Worm (Caenorhabditis elegans) whole organism, mixed stage, embryonic: ENCODE data around the gene Y51H7C.10.

Experiments
- M03D4.4 ChIP-seq: sonication (generic microtip); optimal IDR thresholded peaks from 2 replicates; lab custom pipeline; 2017; ENCODE audit warnings: mild to moderate bottlenecking, missing genetic modification characterization, missing compliant biosample characterization
- bed-3 ChIP-seq: fragments of 200-800 bp; sonication (Bioruptor generic); optimal IDR thresholded peaks from 3 replicates; lab custom pipeline; 2018; ENCODE audit warnings: mild to moderate bottlenecking, missing genetic modification characterization, moderate library complexity, missing compliant biosample characterization
- blmp-1 ChIP-seq: fragments of 150-350 bp; optimal IDR thresholded peaks from 2 replicates; lab custom pipeline; 2014; ENCODE audit warnings: missing biosample characterization, missing genetic modification characterization
- ceh-39 ChIP-seq: fragments of 150-350 bp; optimal IDR thresholded peaks from 2 replicates; lab custom pipeline; 2014; ENCODE audit warnings: missing biosample characterization, missing genetic modification characterization
- ceh-43 ChIP-seq: fragments of 200-800 bp; sonication (Bioruptor generic); optimal IDR thresholded peaks from 2 replicates; lab custom pipeline; 2018; ENCODE audit warnings: mild to moderate bottlenecking, missing genetic modification characterization, moderate library complexity, missing compliant biosample characterization
- ceh-83 ChIP-seq: fragments of 200-800 bp; sonication (Bioruptor generic); optimal IDR thresholded peaks from 2 replicates; lab custom pipeline; 2018; ENCODE audit warnings: mild to moderate bottlenecking, missing genetic modification characterization, missing compliant biosample characterization
- ces-1 ChIP-seq: fragments of 150-350 bp; optimal IDR thresholded peaks from 2 replicates; lab custom pipeline; 2014; ENCODE audit warnings: missing biosample characterization, missing genetic modification reagents, missing genetic modification characterization
- cnd-1 ChIP-seq: fragments of 200-800 bp; sonication (Bioruptor generic); optimal IDR thresholded peaks from 2 replicates; lab custom pipeline; 2018; ENCODE audit warnings: mild to moderate bottlenecking, missing genetic modification characterization, missing compliant biosample characterization
- drap-1 ChIP-seq: fragments of 200-800 bp; sonication (Bioruptor generic); optimal IDR thresholded peaks from 3 replicates; lab custom pipeline; 2018; ENCODE audit warnings: mild to moderate bottlenecking, missing genetic modification characterization, missing compliant biosample characterization
- elt-3 ChIP-seq: fragments of 150-350 bp; optimal IDR thresholded peaks from 2 replicates; lab custom pipeline; 2014; ENCODE audit warnings: missing biosample characterization, missing genetic modification characterization
- flh-1 ChIP-seq: fragments of 200-800 bp; sonication (Bioruptor generic); optimal IDR thresholded peaks from 2 replicates; lab custom pipeline; 2018; ENCODE audit warnings: mild to moderate bottlenecking, missing genetic modification characterization, moderate library complexity, missing compliant biosample characterization
- hlh-1 ChIP-seq: fragments of 150-350 bp; optimal IDR thresholded peaks from 2 replicates; lab custom pipeline; 2014; ENCODE audit warnings: missing biosample characterization, missing genetic modification reagents, missing genetic modification characterization
- lin-13 ChIP-seq: fragments of 150-350 bp; optimal IDR thresholded peaks from 2 replicates; lab custom pipeline; 2014; ENCODE audit warnings: missing biosample characterization, missing genetic modification characterization
- lin-32 ChIP-seq: fragments of 200-800 bp; sonication (Bioruptor generic); optimal IDR thresholded peaks from 2 replicates; lab custom pipeline; 2018; ENCODE audit warnings: mild to moderate bottlenecking, missing genetic modification characterization, missing compliant biosample characterization
- lsy-2 ChIP-seq: fragments of 150-350 bp; optimal IDR thresholded peaks from 2 replicates; lab custom pipeline; 2014; ENCODE audit warnings: missing biosample characterization, missing genetic modification characterization
- mab-5 ChIP-seq: fragments of 150-350 bp; optimal IDR thresholded peaks from 2 replicates; lab custom pipeline; 2014; ENCODE audit warnings: missing biosample characterization, missing genetic modification characterization
- mep-1 ChIP-seq: fragments of 150-350 bp; optimal IDR thresholded peaks from 2 replicates; lab custom pipeline; 2017; ENCODE audit warnings: missing biosample characterization, missing genetic modification reagents, missing genetic modification characterization, inconsistent platforms
- mls-2 ChIP-seq: sonication (generic microtip); optimal IDR thresholded peaks from 2 replicates; lab custom pipeline; 2016; ENCODE audit warnings: mild to moderate bottlenecking, missing genetic modification characterization, moderate library complexity, missing compliant biosample characterization
- nhr-12 ChIP-seq: fragments of 150-350 bp; optimal IDR thresholded peaks from 2 replicates; lab custom pipeline; 2014; ENCODE audit warnings: missing biosample characterization, missing genetic modification characterization
- nhr-2 ChIP-seq: fragments of 150-350 bp; optimal IDR thresholded peaks from 2 replicates; lab custom pipeline; 2014; ENCODE audit warnings: missing biosample characterization, missing genetic modification characterization
- nhr-28 ChIP-seq: fragments of 150-350 bp; optimal IDR thresholded peaks from 2 replicates; lab custom pipeline; 2014; ENCODE audit warnings: missing biosample characterization, missing genetic modification characterization
- pha-4 ChIP-seq: fragments of 150-350 bp; optimal IDR thresholded peaks from 2 replicates; lab custom pipeline; 2018; ENCODE audit warnings: missing biosample characterization, missing genetic modification reagents, missing genetic modification characterization
- sem-2 ChIP-seq: fragments of 200-800 bp; sonication (Bioruptor generic); optimal IDR thresholded peaks from 2 replicates; lab custom pipeline; 2018; ENCODE audit warnings: mild to moderate bottlenecking, missing genetic modification characterization, missing compliant biosample characterization
- snpc-4 ChIP-seq: fragments of 150-350 bp; optimal IDR thresholded peaks from 2 replicates; lab custom pipeline; 2014; ENCODE audit warnings: missing biosample characterization, missing genetic modification characterization
- tbx-8 ChIP-seq: fragments of 200-800 bp; sonication (Bioruptor generic); optimal IDR thresholded peaks from 2 replicates; lab custom pipeline; 2018; ENCODE audit warnings: mild to moderate bottlenecking, missing genetic modification characterization, moderate library complexity, missing compliant biosample characterization
- unc-62 ChIP-seq: fragments of 150-350 bp; optimal IDR thresholded peaks from 2 replicates; lab custom pipeline; 2014; ENCODE audit warnings: missing biosample characterization, missing genetic modification reagents, missing genetic modification characterization
- zip-8 ChIP-seq: fragments of 150-350 bp; optimal IDR thresholded peaks from 2 replicates; lab custom pipeline; 2014; ENCODE audit warnings: missing biosample characterization, missing genetic modification characterization
- ztf-11 ChIP-seq: fragments of 150-350 bp; optimal IDR thresholded peaks from 2 replicates; lab custom pipeline; 2014; ENCODE audit warnings: missing biosample characterization, missing genetic modification characterization

Gene Y51H7C.10

DNA sequence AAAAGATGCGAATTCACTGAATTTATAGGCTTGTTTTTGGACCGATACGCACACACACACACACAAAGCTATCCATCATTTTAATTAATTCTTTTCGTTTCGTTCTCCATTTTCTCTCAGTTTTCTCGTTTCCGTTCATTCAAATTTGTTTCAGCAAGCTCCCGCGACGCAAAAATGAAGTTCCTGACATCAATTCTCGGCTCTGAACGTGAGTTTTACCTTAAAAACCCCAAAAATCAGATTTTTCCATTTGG, 14.7 kb upstream of the Y51H7C.10 start, which contains the start of gene Y51H7C.3:
Gene Y51H7C.3 (plus strand): TSS at position 155 of the 254 bp plus-strand sequence.
- TF ChIP-seq sem-2 (GFP tag; lab: Kevin White, UChicago) (no peak), ztf-11 (tag; lab: Kevin White, UChicago) (no peak)
- TF ChIP-seq, all 35 proteins: peak for 0

DNA sequence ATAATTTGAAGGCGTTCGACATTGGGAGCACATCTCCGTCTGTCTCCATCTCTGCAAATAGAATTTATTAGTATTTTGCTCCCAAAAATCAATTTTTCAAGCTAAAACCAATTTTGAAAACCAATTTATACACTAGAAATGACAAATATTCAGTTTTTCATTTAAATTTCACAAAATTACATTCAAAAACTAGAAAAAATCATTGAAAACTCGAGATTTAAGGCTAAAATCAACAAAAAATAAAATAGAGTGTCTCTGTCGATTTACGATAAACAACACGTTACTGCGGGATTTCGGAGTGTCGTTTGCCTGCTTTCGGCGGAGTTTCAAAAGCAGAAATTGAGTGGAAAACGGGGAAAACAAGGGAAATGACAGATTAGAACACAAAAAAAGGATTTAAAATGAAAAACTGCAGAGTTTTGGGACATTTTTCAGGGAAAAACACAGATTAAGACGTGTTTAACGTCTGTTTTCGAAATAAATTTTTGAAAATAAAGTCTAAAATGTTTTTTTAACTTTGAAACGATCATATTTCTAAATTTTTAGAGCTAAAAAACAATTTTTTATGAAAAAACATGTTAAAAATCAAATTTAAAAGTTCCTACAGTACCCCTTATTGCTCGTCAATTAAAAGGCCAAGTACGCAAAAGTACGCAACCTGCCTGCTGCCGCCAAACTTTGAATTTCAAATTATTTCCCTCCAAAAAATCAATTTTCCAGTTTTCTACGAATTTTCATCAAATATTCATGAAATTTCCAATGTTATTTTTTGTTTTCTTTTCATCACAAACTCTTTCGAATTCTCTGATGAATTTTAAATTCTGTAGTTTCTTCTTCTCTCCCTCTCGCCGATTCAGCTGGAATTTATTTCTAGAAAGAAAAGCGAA, 14.1 kb upstream of the Y51H7C.10 start, which contains the start of gene nol-6:
Gene nol-6 (minus strand): TSS at position 51 of the 887 bp plus-strand sequence.
- TF ChIP-seq lsy-2 (tag; lab: Kevin White, UChicago) (peak; percentile 8), ztf-11 (tag; lab: Kevin White, UChicago) (no peak), blmp-1 (tag; lab: Kevin White, UChicago) (no peak), ceh-39 (tag; lab: Kevin White, UChicago) (no peak), pha-4 (tag; lab: Kevin White, UChicago) (no peak), mep-1 (tag; lab: Kevin White, UChicago) (peak; percentile 9), ceh-43 (GFP tag; lab: Kevin White, UChicago) (no peak), lin-32 (GFP tag; lab: Kevin White, UChicago) (no peak), ces-1 (peak; percentile 40)

DNA sequence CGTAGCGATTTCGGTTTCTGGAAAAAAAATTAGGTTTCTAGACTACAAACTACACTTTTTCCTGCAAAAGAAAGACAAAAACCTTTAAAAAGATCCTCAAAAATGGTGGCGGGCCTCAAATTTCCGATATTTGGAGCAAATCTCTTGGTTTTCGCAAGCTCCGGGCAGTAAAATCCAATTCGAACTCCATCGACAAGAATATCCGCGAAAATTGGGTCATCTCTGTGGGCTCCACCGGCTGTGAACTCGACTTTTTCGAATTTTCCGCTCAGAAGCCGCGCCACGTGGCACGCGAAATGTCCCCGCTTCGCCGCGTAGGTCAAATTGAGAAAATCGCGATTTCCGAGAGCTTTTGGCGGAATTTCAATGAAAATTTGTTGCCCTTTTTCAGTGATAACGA, 13.2 kb upstream of the Y51H7C.10 start:
- TF ChIP-seq lin-13 (no peak), pha-4 (tag; lab: Kevin White, UChicago) (no peak), nhr-2 (tag; lab: Kevin White, UChicago) (no peak), snpc-4 (tag; lab: Kevin White, UChicago) (no peak), bed-3 (GFP tag; lab: Kevin White, UChicago) (no peak), ceh-83 (GFP tag; lab: Kevin White, UChicago) (no peak), nhr-28 (tag; lab: Kevin White, UChicago) (no peak), zip-8 (tag; lab: Kevin White, UChicago) (no peak), lsy-2 (tag; lab: Kevin White, UChicago) (no peak), mab-5 (no peak)
- TF ChIP-seq, all 35 proteins: peak for 0

DNA sequence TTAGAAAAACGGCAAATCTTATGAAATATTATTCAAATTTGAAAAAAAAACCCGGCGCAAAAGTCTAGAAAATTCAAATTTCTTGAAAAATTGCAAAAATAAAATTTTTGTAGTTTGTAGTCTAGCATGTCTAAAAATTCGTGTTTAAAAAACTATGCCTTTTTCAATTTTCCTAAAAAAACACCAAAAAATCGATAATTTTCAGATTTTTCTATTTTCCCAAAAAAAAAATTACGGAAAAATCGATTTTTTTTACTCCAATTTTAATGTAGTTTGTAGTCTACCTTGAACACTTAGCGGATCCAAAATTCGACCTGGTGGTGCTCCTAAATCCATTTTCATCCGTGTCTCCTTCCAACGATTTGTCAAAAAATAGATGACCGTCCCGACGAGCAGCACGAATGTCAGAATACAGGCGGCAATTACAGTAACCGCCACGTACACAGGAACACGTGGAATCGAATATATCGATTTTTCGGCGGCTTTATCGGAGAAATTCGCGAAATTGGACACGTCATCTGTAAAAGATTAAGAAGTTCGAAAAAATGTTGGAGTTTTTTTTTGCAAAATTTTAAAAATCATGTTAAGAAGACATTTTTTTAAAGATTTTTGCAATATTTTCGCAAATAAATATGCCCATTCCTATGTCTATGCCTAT, 2.6 kb downstream of the Y51H7C.10 start:
- TF ChIP-seq tbx-8 (GFP tag; lab: Kevin White, UChicago) (no peak), mab-5 (no peak), mls-2 (no peak), mep-1 (tag; lab: Kevin White, UChicago) (no peak), cnd-1 (tag; lab: Kevin White, UChicago) (no peak), hlh-1 (tag; lab: Kevin White, UChicago) (no peak), flh-1 (GFP tag; lab: Kevin White, UChicago) (no peak), lin-32 (GFP tag; lab: Kevin White, UChicago) (no peak)

DNA sequence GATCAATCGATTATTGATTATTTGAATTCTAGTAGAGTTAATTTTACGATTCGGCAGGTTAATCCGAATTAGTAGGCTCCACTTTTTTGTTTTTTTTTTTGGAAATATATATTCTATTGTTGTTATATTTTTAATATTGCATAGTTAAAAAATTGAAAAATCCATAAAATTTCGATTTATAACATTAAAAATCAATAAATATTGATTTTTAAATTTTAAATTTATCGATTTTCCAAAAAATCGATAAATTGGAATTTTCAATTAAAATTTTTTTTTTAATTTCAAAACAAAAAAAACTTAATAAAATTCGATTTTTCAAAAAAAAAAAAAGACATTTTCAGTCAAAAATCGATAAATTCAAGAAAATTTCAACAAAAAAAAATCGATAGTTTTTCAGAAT, 3.6 kb downstream of the Y51H7C.10 start:
- TF ChIP-seq unc-62 (GFP tag; lab: Kevin White, UChicago) = no peak
- TF ChIP-seq mep-1 (tag; lab: Kevin White, UChicago) = no peak
- TF ChIP-seq tbx-8 (GFP tag; lab: Kevin White, UChicago) = no peak
- no peak for TF ChIP-seq M03D4.4 (tag; lab: Kevin White, UChicago)
- no peak for TF ChIP-seq hlh-1 (tag; lab: Kevin White, UChicago)
- no peak for TF ChIP-seq nhr-12 (tag; lab: Kevin White, UChicago)
- no peak for TF ChIP-seq drap-1 (GFP tag; lab: Kevin White, UChicago)
- TF ChIP-seq mls-2 = no peak
- TF ChIP-seq elt-3 = no peak
- TF ChIP-seq ceh-43 (GFP tag; lab: Kevin White, UChicago) = no peak
- TF ChIP-seq lsy-2 (tag; lab: Kevin White, UChicago) = no peak
- no peak for TF ChIP-seq sem-2 (GFP tag; lab: Kevin White, UChicago)
- no peak for TF ChIP-seq ceh-83 (GFP tag; lab: Kevin White, UChicago)
- TF ChIP-seq, all 35 proteins: peak for 0
